Comparison of ENCODE assay signal across 1 fruit fly cellular context in genomic region chr2L:11501427-11501968, dm6.
A peak's percentile ranks its signal among the peaks of the same experiment; 100 is the strongest.
TF ChIP-seq lines count a peak whose summit lies in the region.

Gene spz4 (plus strand): TSS chr2L:11501715.

TF ChIP-seq in whole organism, embryonic, 481 proteins besides CTCF, POLR2A, EP300 and RAD21 (continued from another document):
- peak; percentile 45; the same call in 2 of the 3 replicates for TF ChIP-seq row (GFP tag; IDR thresholded peaks at IDR 0.05; lab: Robert Waterston, UW)
- TF ChIP-seq Drgx (GFP tag; IDR thresholded peaks at IDR 0.05; lab: Robert Waterston, UW), result peak; percentile 45
- no peak for TF ChIP-seq CG9609 (GFP tag; optimal IDR thresholded peaks at IDR 0.05; lab: Kevin White, UChicago)
- TF ChIP-seq al (GFP tag; IDR thresholded peaks at IDR 0.05; lab: Robert Waterston, UW), result peak; percentile 7; the same call in 1 of the 2 replicates
- no peak for TF ChIP-seq prd (optimal IDR thresholded peaks at IDR 0.05; lab: Kevin White, UChicago)
- peak; percentile 24; the same call in 2 of the 3 replicates for TF ChIP-seq prd (GFP tag; IDR thresholded peaks at IDR 0.05; lab: Robert Waterston, UW)
- TF ChIP-seq luna (GFP tag; optimal IDR thresholded peaks at IDR 0.05; lab: Kevin White, UChicago), result no peak
- peak; percentile 5 for TF ChIP-seq CG10979 (tag; optimal IDR thresholded peaks at IDR 0.05; lab: Kevin White, UChicago)
- TF ChIP-seq sisA (GFP tag; IDR thresholded peaks at IDR 0.05; lab: Robert Waterston, UW), result peak; percentile 29; the same call in 1 of the 2 replicates
- no peak for TF ChIP-seq CG18619 (GFP tag; optimal IDR thresholded peaks at IDR 0.05; lab: Kevin White, UChicago)
- peak; percentile 39 for TF ChIP-seq sqz (GFP tag; optimal IDR thresholded peaks at IDR 0.05; lab: Kevin White, UChicago)
- TF ChIP-seq GATAe (GFP tag; conservative IDR thresholded peaks at IDR 0.05; lab: Robert Waterston, UW), result no peak
- no peak for TF ChIP-seq pan (optimal IDR thresholded peaks at IDR 0.05; lab: Kevin White, UChicago)
- TF ChIP-seq pan (GFP tag; optimal IDR thresholded peaks at IDR 0.05 in 1 of 2, IDR thresholded peaks at IDR 0.05 in 1 of 2), result peak in 1 of 2 experiments; percentile 16
- peak; percentile 48 for TF ChIP-seq sens (GFP tag; lab: Kevin White, UChicago)
- peak; percentile 6 for TF ChIP-seq CoRest (tag; optimal IDR thresholded peaks at IDR 0.05; lab: Kevin White, UChicago)
- TF ChIP-seq CG17361 (GFP tag; IDR thresholded peaks at IDR 0.05; lab: Robert Waterston, UW), result peak; percentile 41; the same call in 1 of the 3 replicates
- TF ChIP-seq NK7.1 (GFP tag; optimal IDR thresholded peaks at IDR 0.05; lab: Kevin White, UChicago), result no peak
- TF ChIP-seq CG34422 (GFP tag; IDR thresholded peaks at IDR 0.05; lab: Robert Waterston, UW), result 0 out of 3 replicates have a peak, but pooled peaks have one; percentile 45
- no peak for TF ChIP-seq bsh (GFP tag; optimal IDR thresholded peaks at IDR 0.05; lab: Kevin White, UChicago)
- TF ChIP-seq abd-A (tag; optimal IDR thresholded peaks at IDR 0.05; lab: Kevin White, UChicago), result no peak
- peak; percentile 16 for TF ChIP-seq Sox102F (GFP tag; optimal IDR thresholded peaks at IDR 0.05; lab: Kevin White, UChicago)
- TF ChIP-seq CG14441 (GFP tag; IDR thresholded peaks at IDR 0.05; lab: Robert Waterston, UW), result peak; percentile 57
- TF ChIP-seq CG10274 (GFP tag; optimal IDR thresholded peaks at IDR 0.05; lab: Kevin White, UChicago), result no peak
- peak; percentile 24 for TF ChIP-seq Sox100B (GFP tag; optimal IDR thresholded peaks at IDR 0.05; lab: Kevin White, UChicago)
- peak; percentile 12 for TF ChIP-seq Ssrp (tag; optimal IDR thresholded peaks at IDR 0.05; lab: Kevin White, UChicago)
- TF ChIP-seq CG13424 (tag; optimal IDR thresholded peaks at IDR 0.05; lab: Kevin White, UChicago), result peak; percentile 6
- 0 out of 2 replicates have a peak, but pooled peaks have one; percentile 13 for TF ChIP-seq peb (GFP tag; IDR thresholded peaks at IDR 0.05; lab: Robert Waterston, UW)
- 0 out of 2 replicates have a peak, but pooled peaks have one; percentile 28 for TF ChIP-seq sens-2 (GFP tag; IDR thresholded peaks at IDR 0.05; lab: Robert Waterston, UW)
- TF ChIP-seq H15 (GFP tag; IDR thresholded peaks at IDR 0.05; lab: Robert Waterston, UW), result 0 out of 3 replicates have a peak, but pooled peaks have one; percentile 16
